Worm (Caenorhabditis elegans) whole organism, early embryonic: ENCODE results near the gene Y48G9A.6.

ENCODE experiments used
- B0310.2 ChIP-seq: sonication (generic microtip); optimal IDR thresholded peaks from 2 replicates; lab custom pipeline; 2016; ENCODE audit warnings: mild to moderate bottlenecking, missing genetic modification characterization, missing compliant biosample characterization
- F13C5.2 ChIP-seq: sonication (generic microtip); optimal IDR thresholded peaks from 2 replicates; lab custom pipeline; 2017; ENCODE audit warnings: mild to moderate bottlenecking, missing genetic modification characterization, inconsistent platforms, missing compliant biosample characterization
- aly-1 ChIP-seq: sonication (generic microtip); optimal IDR thresholded peaks from 2 replicates; lab custom pipeline; 2016; ENCODE audit warnings: missing genetic modification characterization, missing compliant biosample characterization
- ama-1 ChIP-seq: fragments of 150-350 bp; optimal IDR thresholded peaks from 2 replicates; lab custom pipeline; 2014
- ceh-13 ChIP-seq: fragments of 200-800 bp; sonication (Bioruptor generic); optimal IDR thresholded peaks from 2 replicates; lab custom pipeline; 2018; ENCODE audit warnings: mild to moderate bottlenecking, missing genetic modification characterization, missing compliant biosample characterization
- ceh-36 ChIP-seq: sonication (generic microtip); optimal IDR thresholded peaks from 2 replicates; lab custom pipeline; 2016; ENCODE audit warnings: missing genetic modification characterization, inconsistent platforms, missing compliant biosample characterization
- ets-7 ChIP-seq: sonication (generic microtip); optimal IDR thresholded peaks from 2 replicates; lab custom pipeline; 2016; ENCODE audit warnings: missing genotype, missing genetic modification characterization, missing compliant biosample characterization
- flt-1 ChIP-seq: fragments of 200-800 bp; sonication (Bioruptor generic); IDR thresholded peaks from 2 replicates; pipeline ENCODE4 v1.3.6; 2022; ENCODE audit warnings: missing genetic modification characterization, missing compliant biosample characterization
- hmbx-1 ChIP-seq: sonication (generic microtip); optimal IDR thresholded peaks from 2 replicates; lab custom pipeline; 2016; ENCODE audit warnings: mild to moderate bottlenecking, missing genetic modification characterization, missing compliant biosample characterization
- hmg-4 ChIP-seq: fragments of 200-800 bp; sonication (Bioruptor generic); optimal IDR thresholded peaks from 2 replicates; lab custom pipeline; 2018; ENCODE audit warnings: mild to moderate bottlenecking, missing genetic modification characterization, missing compliant biosample characterization
- hnd-1 ChIP-seq: sonication (generic microtip); optimal IDR thresholded peaks from 2 replicates; lab custom pipeline; 2016; ENCODE audit warnings: missing genetic modification characterization, missing compliant biosample characterization
- pes-1 ChIP-seq: fragments of 200-800 bp; sonication (Bioruptor generic); IDR thresholded peaks from 2 replicates; pipeline ENCODE4 v1.3.6; 2022; ENCODE audit warnings: missing genetic modification reagents, missing genetic modification characterization, missing compliant biosample characterization
- scrt-1 ChIP-seq: fragments of 200-800 bp; sonication (Bioruptor generic); IDR thresholded peaks from 2 replicates; pipeline ENCODE4 v1.3.6; 2022; ENCODE audit warnings: missing genetic modification characterization, missing compliant biosample characterization
- sea-1 ChIP-seq: fragments of 200-800 bp; sonication (Bioruptor generic); conservative IDR thresholded peaks from 2 replicates; pipeline ENCODE4 v1.3.6; 2022; ENCODE audit warnings: missing genetic modification characterization, missing compliant biosample characterization
- tbx-11 ChIP-seq: fragments of 200-800 bp; sonication (Bioruptor generic); IDR thresholded peaks from 2 replicates; pipeline ENCODE4 v1.3.6; 2022; ENCODE audit warnings: missing genetic modification characterization, missing compliant biosample characterization
- tbx-37 ChIP-seq: fragments of 200-800 bp; sonication (Bioruptor generic); conservative IDR thresholded peaks from 2 replicates; pipeline ENCODE4 v1.3.6; 2022; ENCODE audit warnings: missing genetic modification reagents, missing genetic modification characterization, missing compliant biosample characterization
- tra-4 ChIP-seq: sonication (generic microtip); optimal IDR thresholded peaks from 2 replicates; lab custom pipeline; 2017; ENCODE audit warnings: missing genetic modification characterization, missing compliant biosample characterization

Gene Y48G9A.6

DNA sequence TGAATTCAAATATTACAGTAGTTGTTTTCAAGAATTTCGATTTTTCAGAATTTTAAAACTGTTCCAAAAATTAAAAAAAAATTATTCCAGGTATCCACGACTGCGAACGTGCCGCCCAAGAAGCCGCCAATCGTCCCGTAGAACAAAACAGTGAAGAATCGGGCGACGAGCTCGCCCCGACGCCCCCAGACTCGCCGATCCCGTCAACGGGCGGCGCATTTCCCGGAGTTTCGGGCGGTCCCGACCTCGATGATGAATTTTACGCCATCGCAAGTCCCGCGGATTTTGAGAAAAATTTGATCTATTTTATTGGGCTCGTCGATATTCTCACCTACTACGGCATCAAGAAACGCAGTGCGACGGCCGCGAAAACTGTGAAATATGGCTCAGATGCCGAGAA lies 11.7 kb upstream of the Y48G9A.6 start:
- TF ChIP-seq ceh-13 (GFP tag; lab: Kevin White, UChicago) = no peak
- no peak for TF ChIP-seq B0310.2 (tag; lab: Kevin White, UChicago)
- no peak for TF ChIP-seq hmg-4 (GFP tag; lab: Kevin White, UChicago)
- TF ChIP-seq scrt-1 (GFP tag; lab: Robert Waterston, UW) = no peak
- TF ChIP-seq pes-1 (GFP tag; lab: Robert Waterston, UW) = no peak

DNA sequence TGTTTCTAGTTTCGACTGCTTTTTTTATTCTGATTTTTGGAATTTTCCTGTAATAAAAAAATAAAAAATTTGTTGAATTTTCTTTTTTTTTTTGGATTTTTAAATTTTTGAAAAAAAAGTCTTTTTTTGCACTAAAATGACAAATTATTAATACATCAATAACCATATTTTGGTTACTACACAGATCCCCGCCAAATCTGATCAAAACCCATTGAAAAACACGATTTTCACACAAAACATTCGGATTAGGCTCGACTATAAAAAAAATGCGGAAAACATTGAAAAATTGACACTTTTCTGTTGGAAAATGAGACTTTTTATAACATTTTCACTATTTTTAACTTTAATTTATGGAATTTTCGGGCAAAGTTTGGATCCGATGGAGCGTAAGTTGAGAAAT lies 7.4 kb upstream of the Y48G9A.6 start, which contains the start of gene Y48G9A.7:
Gene Y48G9A.7, plus strand, starts transcription at position 301 of the 400 bp plus-strand sequence.
- TF ChIP-seq tbx-37 (GFP tag; lab: Robert Waterston, UW) = no peak
- no peak for TF ChIP-seq pes-1 (GFP tag; lab: Robert Waterston, UW)
- TF ChIP-seq ceh-36 (tag; lab: Kevin White, UChicago) = no peak
- TF ChIP-seq hmg-4 (GFP tag; lab: Kevin White, UChicago) = no peak
- no peak for TF ChIP-seq aly-1
- TF ChIP-seq scrt-1 (GFP tag; lab: Robert Waterston, UW) = no peak
- no peak for TF ChIP-seq ama-1 (lab: Kevin White, UChicago)
- TF ChIP-seq B0310.2 (tag; lab: Kevin White, UChicago) = no peak
- no peak for TF ChIP-seq ets-7 (tag; lab: Kevin White, UChicago)
- no peak for TF ChIP-seq sea-1 (GFP tag; lab: Robert Waterston, UW)
- TF ChIP-seq flt-1 (GFP tag; lab: Robert Waterston, UW) = no peak
- no peak for TF ChIP-seq tbx-11 (GFP tag; lab: Robert Waterston, UW)
- no peak for TF ChIP-seq tra-4 (tag; lab: Kevin White, UChicago)

DNA sequence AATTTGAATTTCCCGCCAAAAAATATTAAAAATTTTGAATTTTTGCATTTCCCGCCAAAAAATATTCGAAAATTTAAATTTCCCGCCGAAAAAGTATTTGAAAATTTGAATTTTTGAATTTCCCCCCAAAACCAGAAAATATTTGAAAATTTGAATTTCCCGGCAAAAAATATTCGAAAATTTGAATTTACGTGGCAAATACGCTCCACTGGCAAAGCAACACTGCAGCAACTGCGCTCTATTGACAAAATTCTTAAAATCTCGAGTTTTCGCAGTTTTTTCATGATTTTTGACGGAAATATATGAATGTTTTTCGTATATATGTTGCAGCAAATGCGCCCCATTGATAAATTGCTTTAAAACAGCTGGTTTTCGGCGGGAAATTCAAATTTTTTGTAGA lies 6.3 kb upstream of the Y48G9A.6 start:
- TF ChIP-seq ceh-13 (GFP tag; lab: Kevin White, UChicago) = no peak
- TF ChIP-seq tra-4 (tag; lab: Kevin White, UChicago) = no peak
- no peak for TF ChIP-seq B0310.2 (tag; lab: Kevin White, UChicago)
- no peak for TF ChIP-seq F13C5.2 (tag; lab: Kevin White, UChicago)
- no peak for TF ChIP-seq hmbx-1
- no peak for TF ChIP-seq hnd-1 (tag; lab: Kevin White, UChicago)
- no peak for TF ChIP-seq flt-1 (GFP tag; lab: Robert Waterston, UW)
- no peak for TF ChIP-seq tbx-11 (GFP tag; lab: Robert Waterston, UW)
- TF ChIP-seq aly-1 = no peak
- no peak for TF ChIP-seq sea-1 (GFP tag; lab: Robert Waterston, UW)
- no peak for TF ChIP-seq ceh-36 (tag; lab: Kevin White, UChicago)

DNA sequence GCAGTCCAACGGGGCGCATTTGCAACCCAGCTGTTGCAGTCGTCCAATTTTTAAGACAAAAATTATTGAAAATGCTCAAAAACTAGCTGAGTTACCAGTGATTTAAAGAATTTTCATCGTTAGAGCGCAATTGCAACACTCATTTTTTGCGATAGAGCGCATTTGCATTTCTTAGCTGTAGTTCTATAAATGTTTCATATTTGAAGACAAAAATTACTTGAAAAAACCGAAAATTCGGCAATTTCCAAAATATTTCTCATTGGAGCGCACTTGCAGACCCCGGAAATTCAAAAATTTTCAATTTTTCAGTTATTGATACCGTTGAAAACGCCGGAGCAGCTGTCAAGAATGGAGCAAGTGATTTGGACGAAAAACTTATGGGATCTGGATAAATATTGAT lies 5.6 kb upstream of the Y48G9A.6 start:
- no peak for TF ChIP-seq ama-1 (lab: Kevin White, UChicago)
- TF ChIP-seq flt-1 (GFP tag; lab: Robert Waterston, UW) = no peak
- TF ChIP-seq tra-4 (tag; lab: Kevin White, UChicago) = no peak
- no peak for TF ChIP-seq scrt-1 (GFP tag; lab: Robert Waterston, UW)
- no peak for TF ChIP-seq aly-1
- TF ChIP-seq F13C5.2 (tag; lab: Kevin White, UChicago) = no peak
- TF ChIP-seq tbx-37 (GFP tag; lab: Robert Waterston, UW) = no peak
- no peak for TF ChIP-seq ceh-36 (tag; lab: Kevin White, UChicago)
- no peak for TF ChIP-seq B0310.2 (tag; lab: Kevin White, UChicago)
- no peak for TF ChIP-seq pes-1 (GFP tag; lab: Robert Waterston, UW)
- no peak for TF ChIP-seq tbx-11 (GFP tag; lab: Robert Waterston, UW)
- no peak for TF ChIP-seq ceh-13 (GFP tag; lab: Kevin White, UChicago)
- TF ChIP-seq hmg-4 (GFP tag; lab: Kevin White, UChicago) = no peak

DNA sequence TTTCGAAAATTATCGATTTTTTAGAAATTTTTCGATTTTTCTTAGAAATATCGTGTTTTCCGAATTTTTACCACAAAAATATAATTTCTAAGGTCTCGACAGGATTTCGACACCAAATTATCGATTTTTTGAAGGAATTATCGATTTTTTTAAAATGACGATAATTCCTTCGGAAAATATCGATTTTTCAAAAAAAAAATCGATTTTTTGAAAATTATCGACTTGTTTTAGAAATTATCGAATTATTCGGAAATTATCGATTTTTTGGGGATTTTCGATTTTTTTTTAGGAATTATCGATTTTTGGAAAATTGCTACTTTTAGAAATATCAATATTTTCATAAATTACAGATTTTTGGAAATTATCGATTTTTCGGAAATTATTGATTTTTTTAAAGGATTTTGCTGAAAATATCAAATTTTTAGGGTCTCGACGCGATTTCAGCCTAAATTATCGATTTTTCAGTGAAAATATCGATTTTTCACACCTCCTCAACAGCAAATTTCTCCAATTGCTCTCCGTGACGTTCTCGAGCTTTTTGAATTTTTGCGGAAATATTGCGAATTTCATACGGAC lies 5.0 kb upstream of the Y48G9A.6 start:
- TF ChIP-seq B0310.2 (tag; lab: Kevin White, UChicago) (no peak), sea-1 (GFP tag; lab: Robert Waterston, UW) (no peak), hmbx-1 (no peak), hnd-1 (tag; lab: Kevin White, UChicago) (no peak), pes-1 (GFP tag; lab: Robert Waterston, UW) (no peak), tbx-11 (GFP tag; lab: Robert Waterston, UW) (no peak), ceh-13 (GFP tag; lab: Kevin White, UChicago) (no peak)

DNA sequence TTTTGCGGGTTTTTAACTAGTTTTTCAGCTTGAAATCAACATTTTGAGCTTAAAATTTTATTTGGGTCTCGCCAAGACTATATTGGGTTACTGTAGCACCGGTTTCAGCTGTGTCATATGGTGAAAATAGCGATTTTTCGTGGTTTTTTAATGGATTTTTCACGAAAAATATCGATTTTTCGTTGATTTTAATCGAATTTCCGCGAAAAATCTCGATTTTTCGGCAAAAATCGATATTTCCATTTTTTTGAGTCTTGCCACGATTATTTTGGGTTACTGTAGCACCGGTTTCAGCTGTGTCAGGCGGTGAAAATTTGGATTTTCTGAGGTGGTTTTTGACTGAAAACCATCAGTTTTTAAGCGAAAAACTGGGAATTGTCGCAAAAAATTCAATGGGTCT lies 2.3 kb upstream of the Y48G9A.6 start:
- TF ChIP-seq hmbx-1 (no peak), ceh-36 (tag; lab: Kevin White, UChicago) (no peak), pes-1 (GFP tag; lab: Robert Waterston, UW) (no peak), tbx-11 (GFP tag; lab: Robert Waterston, UW) (no peak), sea-1 (GFP tag; lab: Robert Waterston, UW) (no peak), ceh-13 (GFP tag; lab: Kevin White, UChicago) (no peak), B0310.2 (tag; lab: Kevin White, UChicago) (no peak), F13C5.2 (tag; lab: Kevin White, UChicago) (no peak), ama-1 (lab: Kevin White, UChicago) (no peak), tra-4 (tag; lab: Kevin White, UChicago) (no peak), aly-1 (no peak), flt-1 (GFP tag; lab: Robert Waterston, UW) (no peak), tbx-37 (GFP tag; lab: Robert Waterston, UW) (no peak), ets-7 (tag; lab: Kevin White, UChicago) (no peak), hmg-4 (GFP tag; lab: Kevin White, UChicago) (no peak), scrt-1 (GFP tag; lab: Robert Waterston, UW) (no peak), hnd-1 (tag; lab: Kevin White, UChicago) (no peak)

DNA sequence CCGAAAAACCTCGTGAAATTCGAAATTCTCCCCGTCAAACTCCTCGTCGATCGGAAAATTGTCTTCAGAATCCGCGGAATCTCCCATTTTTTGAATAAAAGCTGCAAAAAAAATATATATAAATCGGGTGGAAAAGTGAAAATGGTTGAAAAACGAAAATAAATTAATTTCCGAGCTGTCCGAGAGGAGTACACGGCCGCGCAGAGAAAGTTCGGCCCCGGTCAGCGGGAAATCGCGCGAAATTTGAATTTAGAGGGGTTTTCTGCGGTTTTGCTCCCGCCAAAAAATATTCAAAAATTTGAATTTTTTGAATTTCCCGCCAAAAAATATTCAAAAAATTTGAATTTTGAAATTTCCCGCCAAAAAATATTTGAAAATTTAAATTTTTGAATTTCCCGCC lies 844 bp upstream of the Y48G9A.6 start, which contains the start of gene Y48G9A.11:
Gene Y48G9A.11, minus strand, starts transcription at position 101 of the 400 bp plus-strand sequence.
- TF ChIP-seq sea-1 (GFP tag; lab: Robert Waterston, UW) (no peak), hmbx-1 (no peak), ceh-36 (tag; lab: Kevin White, UChicago) (no peak), ceh-13 (GFP tag; lab: Kevin White, UChicago) (no peak), ama-1 (lab: Kevin White, UChicago) (no peak), tbx-37 (GFP tag; lab: Robert Waterston, UW) (no peak), ets-7 (tag; lab: Kevin White, UChicago) (no peak), B0310.2 (tag; lab: Kevin White, UChicago) (no peak), tra-4 (tag; lab: Kevin White, UChicago) (no peak), pes-1 (GFP tag; lab: Robert Waterston, UW) (no peak), hmg-4 (GFP tag; lab: Kevin White, UChicago) (no peak), aly-1 (no peak), flt-1 (GFP tag; lab: Robert Waterston, UW) (no peak), tbx-11 (GFP tag; lab: Robert Waterston, UW) (no peak), hnd-1 (tag; lab: Kevin White, UChicago) (no peak), scrt-1 (GFP tag; lab: Robert Waterston, UW) (no peak), F13C5.2 (tag; lab: Kevin White, UChicago) (no peak)
